Worm (Caenorhabditis elegans): Measurements from ENCODE around the gene ZK185.3.

ce11 chrIV:4481298-4481697 is 48.9 kb downstream of the ZK185.3 start:
- no peak for TF ChIP-seq lin-13 (tag; optimal IDR thresholded peaks at IDR 0.05)
- no peak for TF ChIP-seq lsy-2 (tag; optimal IDR thresholded peaks at IDR 0.05)
- no peak for TF ChIP-seq ceh-43 (GFP tag; optimal IDR thresholded peaks at IDR 0.05)
- TF ChIP-seq ces-1 (GFP tag; optimal IDR thresholded peaks at IDR 0.05), result no peak
- TF ChIP-seq nhr-28 (tag; optimal IDR thresholded peaks at IDR 0.05), result no peak
- no peak for TF ChIP-seq mab-5 (tag; optimal IDR thresholded peaks at IDR 0.05)
- no peak for TF ChIP-seq nhr-12 (tag; optimal IDR thresholded peaks at IDR 0.05)

Measured in whole organism, mixed stage, embryonic.